Fruit fly (Drosophila melanogaster): ENCODE data around the gene ogre.

The ogre gene

DNA sequence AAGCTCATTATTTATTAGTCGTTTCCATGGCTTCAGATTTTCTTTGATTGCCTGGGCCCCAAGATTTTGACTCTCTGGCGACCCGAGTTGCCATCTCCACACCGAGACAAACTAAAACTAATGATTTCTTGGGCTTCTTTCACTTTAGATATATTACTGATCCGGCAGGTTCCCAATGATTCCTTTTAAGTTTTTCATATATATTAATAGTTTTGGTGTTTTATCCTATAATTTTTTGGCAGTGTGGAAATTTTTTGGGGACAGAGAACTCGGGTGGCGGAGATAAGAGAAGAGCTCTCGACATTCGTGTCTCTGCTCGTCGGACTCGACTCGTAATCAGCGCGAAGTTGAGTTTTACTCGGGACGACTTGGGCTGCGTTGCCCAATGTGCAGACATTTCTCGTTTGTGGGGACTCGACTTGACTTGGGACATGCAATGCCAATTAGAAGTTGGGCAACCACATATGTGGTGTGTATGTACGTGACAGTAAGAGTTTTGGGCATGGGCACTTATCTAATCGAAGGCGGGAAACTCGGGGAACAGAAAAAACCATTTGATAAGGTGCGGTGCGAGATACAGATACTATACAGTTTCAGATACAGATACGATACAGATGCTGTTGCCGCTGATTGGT lies 10.1 kb upstream of the ogre start (continued):
- TF ChIP-seq tup (GFP tag; optimal IDR thresholded peaks at IDR 0.05) (peak; percentile 8), CG14050 (GFP tag; IDR thresholded peaks at IDR 0.05) (no peak), CG14860 (GFP tag; IDR thresholded peaks at IDR 0.05; ENCODE audit: partially characterized antibody) (no peak), jing (GFP tag; optimal IDR thresholded peaks at IDR 0.05) (no peak), Side (GFP tag; optimal IDR thresholded peaks at IDR 0.05) (no peak), Lpt (GFP tag; optimal IDR thresholded peaks at IDR 0.05) (no peak), CG31365 (tag; optimal IDR thresholded peaks at IDR 0.05) (no peak), kay (GFP tag; optimal IDR thresholded peaks at IDR 0.05) (no peak), Mrtf (GFP tag; IDR thresholded peaks at IDR 0.05) (peak; percentile 67; the same call in 1 of the 3 replicates), Oli (tag; optimal IDR thresholded peaks at IDR 0.05) (peak; percentile 20), Pdp1 (GFP tag; optimal IDR thresholded peaks at IDR 0.05) (peak in 1 of 2 experiments; percentile 63), Hr3 (GFP tag; optimal IDR thresholded peaks at IDR 0.05) (no peak), zfh1 (GFP tag; IDR thresholded peaks at IDR 0.05) (0 out of 3 replicates have a peak, but pooled peaks have one; percentile 42), Camta (GFP tag; optimal IDR thresholded peaks at IDR 0.05) (no peak), pum (GFP tag; optimal IDR thresholded peaks at IDR 0.05) (no peak), CG6791 (GFP tag; IDR thresholded peaks at IDR 0.05; ENCODE audit: partially characterized antibody) (no peak), tgo (GFP tag; IDR thresholded peaks at IDR 0.05) (peak; percentile 69), CG12104 (GFP tag; optimal IDR thresholded peaks at IDR 0.05) (peak; percentile 18), ATbp (GFP tag; optimal IDR thresholded peaks at IDR 0.05) (peak; percentile 43), esg (GFP tag; conservative IDR thresholded peaks at IDR 0.05) (no peak), CG7357 (GFP tag; IDR thresholded peaks at IDR 0.05) (0 out of 3 replicates have a peak, but pooled peaks have one; percentile 39), Jarid2 (GFP tag; optimal IDR thresholded peaks at IDR 0.05) (no peak), CG15479 (GFP tag; optimal IDR thresholded peaks at IDR 0.05) (peak; percentile 42), grau (tag; optimal IDR thresholded peaks at IDR 0.05) (peak; percentile 64), crp (GFP tag; optimal IDR thresholded peaks at IDR 0.05) (no peak), Nf-YA (GFP tag; IDR thresholded peaks at IDR 0.05) (no peak), zf30C (GFP tag; optimal IDR thresholded peaks at IDR 0.05) (peak; percentile 77), CG18262 (tag; optimal IDR thresholded peaks at IDR 0.05) (peak; percentile 73), Sry-δ (GFP tag; optimal IDR thresholded peaks at IDR 0.05) (peak; percentile 4), CG18619 (GFP tag; optimal IDR thresholded peaks at IDR 0.05) (peak; percentile 46), slp2 (GFP tag; optimal IDR thresholded peaks at IDR 0.05) (peak; percentile 11), ham (GFP tag; IDR thresholded peaks at IDR 0.05) (no peak), D19B (GFP tag; optimal IDR thresholded peaks at IDR 0.05) (peak; percentile 55), CG6765 (GFP tag; optimal IDR thresholded peaks at IDR 0.05) (no peak), CG6654 (GFP tag; optimal IDR thresholded peaks at IDR 0.05) (no peak), lov (optimal IDR thresholded peaks at IDR 0.05) (no peak), lov (GFP tag; IDR thresholded peaks at IDR 0.05) (no peak), fru (optimal IDR thresholded peaks at IDR 0.05) (no peak), ssp (GFP tag; IDR thresholded peaks at IDR 0.05) (peak; percentile 45; the same call in 1 of the 2 replicates), CG32767 (GFP tag; IDR thresholded peaks at IDR 0.05) (peak; percentile 49; the same call in 1 of the 2 replicates), z (GFP tag; IDR thresholded peaks at IDR 0.05) (peak; percentile 11; the same call in 1 of the 3 replicates), so (GFP tag; IDR thresholded peaks at IDR 0.05) (peak; percentile 23; the same call in 1 of the 3 replicates), fu2 (GFP tag; optimal IDR thresholded peaks at IDR 0.05) (no peak), E2f1 (GFP tag; IDR thresholded peaks at IDR 0.05) (peak; percentile 50; the same call in 1 of the 2 replicates), ato (GFP tag; IDR thresholded peaks at IDR 0.05; ENCODE audit: partially characterized antibody) (no peak), CG9727 (GFP tag; optimal IDR thresholded peaks at IDR 0.05) (peak; percentile 53), gem (tag; optimal IDR thresholded peaks at IDR 0.05) (peak; percentile 68), Awh (GFP tag; IDR thresholded peaks at IDR 0.05) (no peak), CG9797 (GFP tag; optimal IDR thresholded peaks at IDR 0.05) (no peak), fd96Cb (tag; optimal IDR thresholded peaks at IDR 0.05) (peak; percentile 40)

Measured in whole organism, embryonic.